Worm (Caenorhabditis elegans) whole organism, early embryonic: ENCODE data around the gene Y110A2AL.2.
"Not testable (repeated sequence)": the region's sequence is repeated elsewhere in the genome, so short reads cannot be mapped to it uniquely, and the experiment has no call there.

ENCODE experiments used
- B0310.2 ChIP-seq: sonication (generic microtip); optimal IDR thresholded peaks from 2 replicates; lab custom pipeline; 2016; ENCODE audit warnings: mild to moderate bottlenecking, missing genetic modification characterization, missing compliant biosample characterization
- F13C5.2 ChIP-seq: sonication (generic microtip); optimal IDR thresholded peaks from 2 replicates; lab custom pipeline; 2017; ENCODE audit warnings: mild to moderate bottlenecking, missing genetic modification characterization, inconsistent platforms, missing compliant biosample characterization
- aly-1 ChIP-seq: sonication (generic microtip); optimal IDR thresholded peaks from 2 replicates; lab custom pipeline; 2016; ENCODE audit warnings: missing genetic modification characterization, missing compliant biosample characterization
- ama-1 ChIP-seq: fragments of 150-350 bp; optimal IDR thresholded peaks from 2 replicates; lab custom pipeline; 2014
- ceh-13 ChIP-seq: fragments of 200-800 bp; sonication (Bioruptor generic); optimal IDR thresholded peaks from 2 replicates; lab custom pipeline; 2018; ENCODE audit warnings: mild to moderate bottlenecking, missing genetic modification characterization, missing compliant biosample characterization
- ceh-36 ChIP-seq: sonication (generic microtip); optimal IDR thresholded peaks from 2 replicates; lab custom pipeline; 2016; ENCODE audit warnings: missing genetic modification characterization, inconsistent platforms, missing compliant biosample characterization
- ets-7 ChIP-seq: sonication (generic microtip); optimal IDR thresholded peaks from 2 replicates; lab custom pipeline; 2016; ENCODE audit warnings: missing genotype, missing genetic modification characterization, missing compliant biosample characterization
- flt-1 ChIP-seq: fragments of 200-800 bp; sonication (Bioruptor generic); IDR thresholded peaks from 2 replicates; pipeline ENCODE4 v1.3.6; 2022; ENCODE audit warnings: missing genetic modification characterization, missing compliant biosample characterization
- hmbx-1 ChIP-seq: sonication (generic microtip); optimal IDR thresholded peaks from 2 replicates; lab custom pipeline; 2016; ENCODE audit warnings: mild to moderate bottlenecking, missing genetic modification characterization, missing compliant biosample characterization
- hmg-4 ChIP-seq: fragments of 200-800 bp; sonication (Bioruptor generic); optimal IDR thresholded peaks from 2 replicates; lab custom pipeline; 2018; ENCODE audit warnings: mild to moderate bottlenecking, missing genetic modification characterization, missing compliant biosample characterization
- hnd-1 ChIP-seq: sonication (generic microtip); optimal IDR thresholded peaks from 2 replicates; lab custom pipeline; 2016; ENCODE audit warnings: missing genetic modification characterization, missing compliant biosample characterization
- pes-1 ChIP-seq: fragments of 200-800 bp; sonication (Bioruptor generic); IDR thresholded peaks from 2 replicates; pipeline ENCODE4 v1.3.6; 2022; ENCODE audit warnings: missing genetic modification reagents, missing genetic modification characterization, missing compliant biosample characterization
- scrt-1 ChIP-seq: fragments of 200-800 bp; sonication (Bioruptor generic); IDR thresholded peaks from 2 replicates; pipeline ENCODE4 v1.3.6; 2022; ENCODE audit warnings: missing genetic modification characterization, missing compliant biosample characterization
- sea-1 ChIP-seq: fragments of 200-800 bp; sonication (Bioruptor generic); conservative IDR thresholded peaks from 2 replicates; pipeline ENCODE4 v1.3.6; 2022; ENCODE audit warnings: missing genetic modification characterization, missing compliant biosample characterization
- tbx-11 ChIP-seq: fragments of 200-800 bp; sonication (Bioruptor generic); IDR thresholded peaks from 2 replicates; pipeline ENCODE4 v1.3.6; 2022; ENCODE audit warnings: missing genetic modification characterization, missing compliant biosample characterization
- tbx-37 ChIP-seq: fragments of 200-800 bp; sonication (Bioruptor generic); conservative IDR thresholded peaks from 2 replicates; pipeline ENCODE4 v1.3.6; 2022; ENCODE audit warnings: missing genetic modification reagents, missing genetic modification characterization, missing compliant biosample characterization
- tra-4 ChIP-seq: sonication (generic microtip); optimal IDR thresholded peaks from 2 replicates; lab custom pipeline; 2017; ENCODE audit warnings: missing genetic modification characterization, missing compliant biosample characterization

The Y110A2AL.2 gene

ce11 chrII:2832539-2832938 is 35.3 kb upstream of the Y110A2AL.2 start:
- TF ChIP-seq tbx-11 (no peak), ama-1 (lab: Kevin White, UChicago) (no peak), F13C5.2 (no peak), hmg-4 (peak; percentile 9), pes-1 (no peak), scrt-1 (GFP tag; lab: Robert Waterston, UW) (no peak), tra-4 (tag; lab: Kevin White, UChicago) (no peak), tbx-37 (GFP tag; lab: Robert Waterston, UW) (no peak), hmbx-1 (tag; lab: Kevin White, UChicago) (no peak)

ce11 chrII:2834105-2834504 is 33.7 kb upstream of the Y110A2AL.2 start:
- TF ChIP-seq ama-1 (lab: Kevin White, UChicago) (no peak), flt-1 (no peak), tbx-37 (GFP tag; lab: Robert Waterston, UW) (no peak), scrt-1 (GFP tag; lab: Robert Waterston, UW) (no peak), tbx-11 (no peak), hmg-4 (no peak), hmbx-1 (tag; lab: Kevin White, UChicago) (no peak), pes-1 (no peak), aly-1 (tag; lab: Kevin White, UChicago) (no peak), hnd-1 (tag; lab: Kevin White, UChicago) (no peak), ets-7 (tag; lab: Kevin White, UChicago) (no peak), B0310.2 (no peak), ceh-13 (GFP tag; lab: Kevin White, UChicago) (no peak), sea-1 (GFP tag; lab: Robert Waterston, UW) (no peak), tra-4 (tag; lab: Kevin White, UChicago) (no peak), F13C5.2 (no peak), ceh-36 (tag; lab: Kevin White, UChicago) (no peak)

ce11 chrII:2836853-2837252 is 30.9 kb upstream of the Y110A2AL.2 start, which contains the start of gene K12H6.7:
TSS of gene K12H6.7 (minus strand) at chrII:2836953.
- TF ChIP-seq ceh-36 (tag; lab: Kevin White, UChicago) (no peak), pes-1 (no peak), tbx-37 (GFP tag; lab: Robert Waterston, UW) (no peak), F13C5.2 (no peak), ama-1 (lab: Kevin White, UChicago) (no peak), scrt-1 (GFP tag; lab: Robert Waterston, UW) (no peak), hmg-4 (no peak), ceh-13 (GFP tag; lab: Kevin White, UChicago) (no peak), flt-1 (no peak), B0310.2 (no peak), hnd-1 (tag; lab: Kevin White, UChicago) (no peak), ets-7 (tag; lab: Kevin White, UChicago) (no peak), tra-4 (tag; lab: Kevin White, UChicago) (no peak), aly-1 (tag; lab: Kevin White, UChicago) (no peak), sea-1 (GFP tag; lab: Robert Waterston, UW) (no peak), tbx-11 (no peak), hmbx-1 (tag; lab: Kevin White, UChicago) (no peak)

- not testable (repeated sequence) for TF ChIP-seq hmbx-1 (tag; lab: Kevin White, UChicago); sea-1 (GFP tag; lab: Robert Waterston, UW); ama-1 (lab: Kevin White, UChicago)
Measured at ce11 chrII:2839004-2839403, 28.8 kb upstream of the Y110A2AL.2 start, which contains the start of gene Y110A2AL.4. TSS of gene Y110A2AL.4 (plus strand) at chrII:2839304.

ce11 chrII:2841529-2841928 is 26.3 kb upstream of the Y110A2AL.2 start, which contains the start of gene Y110A2AL.6:
TSS of gene Y110A2AL.6 (minus strand) at chrII:2841629.
- TF ChIP-seq ceh-13 (GFP tag; lab: Kevin White, UChicago) = no peak
- TF ChIP-seq hmg-4 = no peak
- no peak for TF ChIP-seq tbx-11
- no peak for TF ChIP-seq ama-1 (lab: Kevin White, UChicago)
- TF ChIP-seq hnd-1 (tag; lab: Kevin White, UChicago) = no peak
- no peak for TF ChIP-seq scrt-1 (GFP tag; lab: Robert Waterston, UW)
- TF ChIP-seq pes-1 = no peak
- no peak for TF ChIP-seq hmbx-1 (tag; lab: Kevin White, UChicago)
- no peak for TF ChIP-seq F13C5.2
- TF ChIP-seq aly-1 (tag; lab: Kevin White, UChicago) = no peak
- no peak for TF ChIP-seq tbx-37 (GFP tag; lab: Robert Waterston, UW)
- no peak for TF ChIP-seq flt-1
- no peak for TF ChIP-seq ets-7 (tag; lab: Kevin White, UChicago)

ce11 chrII:2843088-2843487 is 24.7 kb upstream of the Y110A2AL.2 start, which contains the start of gene Y110A2AL.7:
TSS of gene Y110A2AL.7 (minus strand) at chrII:2843188.
- TF ChIP-seq F13C5.2 (no peak), sea-1 (GFP tag; lab: Robert Waterston, UW) (no peak), tbx-37 (GFP tag; lab: Robert Waterston, UW) (no peak), hnd-1 (tag; lab: Kevin White, UChicago) (no peak), flt-1 (no peak), tra-4 (tag; lab: Kevin White, UChicago) (no peak), B0310.2 (no peak), tbx-11 (no peak), aly-1 (tag; lab: Kevin White, UChicago) (no peak), hmg-4 (no peak), scrt-1 (GFP tag; lab: Robert Waterston, UW) (no peak), pes-1 (no peak), ama-1 (lab: Kevin White, UChicago) (no peak), hmbx-1 (tag; lab: Kevin White, UChicago) (no peak), ceh-13 (GFP tag; lab: Kevin White, UChicago) (no peak), ceh-36 (tag; lab: Kevin White, UChicago) (no peak), ets-7 (tag; lab: Kevin White, UChicago) (no peak)

ce11 chrII:2845674-2846073 is 22.1 kb upstream of the Y110A2AL.2 start:
- TF ChIP-seq sea-1 (GFP tag; lab: Robert Waterston, UW) (no peak), pes-1 (no peak), hmbx-1 (tag; lab: Kevin White, UChicago) (no peak), ceh-13 (GFP tag; lab: Kevin White, UChicago) (no peak), tra-4 (tag; lab: Kevin White, UChicago) (no peak), ceh-36 (tag; lab: Kevin White, UChicago) (no peak), tbx-11 (no peak), hmg-4 (no peak), B0310.2 (no peak), aly-1 (tag; lab: Kevin White, UChicago) (no peak)
